Fruit fly (Drosophila melanogaster) whole organism, wandering third instar larva: ENCODE data around the gene sif.

Experiments used
- Myc ChIP-seq: fragments of >200 bp; optimal IDR thresholded peaks from 2 replicates; lab custom pipeline; 2017
- Rel ChIP-seq, 2 experiments: fragments of 200-800 bp; sonication (Bioruptor generic) in 1 of 2; optimal IDR thresholded peaks; 2 replicates in 1 of 2; 3 replicates in 1 of 2; lab custom pipeline; 2016 to 2019; ENCODE audit warnings: mild to moderate bottlenecking in 2 of 2, missing biosample characterization in 2 of 2, missing genetic modification characterization in 2 of 2, moderate library complexity in 1 of 2
- br ChIP-seq: fragments of 200-800 bp; sonication (Bioruptor generic); optimal IDR thresholded peaks from 2 replicates; lab custom pipeline; 2016; ENCODE audit warnings: missing biosample characterization, missing genetic modification characterization
- dl ChIP-seq, 2 experiments: fragments of 175-275, 200-275 bp in 1 of 2; fragments of 200-275 bp in 1 of 2; sonication (Bioruptor generic); optimal IDR thresholded peaks; lab custom pipeline; 2018; ENCODE audit warnings: mild to moderate bottlenecking in 2 of 2, missing biosample characterization in 2 of 2, missing genetic modification characterization in 2 of 2, moderate library complexity in 2 of 2; ENCODE audit not compliant: partially characterized antibody in 2 of 2, insufficient read depth in 1 of 2
- dmrt93B ChIP-seq: fragments of 200-800 bp; sonication (Bioruptor generic); optimal IDR thresholded peaks from 2 replicates; lab custom pipeline; 2018; ENCODE audit warnings: missing biosample characterization, mild to moderate bottlenecking, missing genetic modification characterization
- lola ChIP-seq: fragments of >200 bp; optimal IDR thresholded peaks from 2 replicates; lab custom pipeline; 2017; ENCODE audit warnings: missing biosample characterization, missing genetic modification characterization
- pan ChIP-seq: fragments of >200 bp; optimal IDR thresholded peaks from 2 replicates; lab custom pipeline; 2017

DNA sequence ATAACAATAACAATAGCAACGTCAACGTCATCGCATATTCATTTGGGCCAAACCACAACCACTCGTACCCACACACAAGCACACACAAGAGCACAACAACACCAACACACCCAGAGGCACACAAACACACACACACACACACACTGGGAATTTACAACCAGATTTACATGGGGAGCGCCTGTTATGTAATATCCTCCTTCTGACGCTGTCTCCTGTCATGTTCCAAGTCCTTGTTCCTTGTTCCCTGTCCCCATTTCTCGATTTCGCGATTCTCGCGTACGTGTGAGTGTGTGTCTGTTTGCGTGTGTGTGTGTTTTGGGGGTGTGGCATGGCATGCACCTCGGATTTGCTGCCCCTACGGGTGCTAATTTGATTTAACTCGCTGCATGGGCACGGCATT is 655 bp downstream of the sif start:
- no peak for TF ChIP-seq Myc (lab: Kevin White, UChicago)
- TF ChIP-seq Rel (GFP tag; optimal IDR thresholded peaks at IDR 0.05; lab: Kevin White, UChicago): no peak
- TF ChIP-seq Rel (tag; optimal IDR thresholded peaks at IDR 0.05; lab: Kevin White, UChicago): no peak
- TF ChIP-seq dl (GFP tag; optimal IDR thresholded peaks at IDR 0.05; lab: Kevin White, UChicago; ENCODE audit: insufficient read depth in 1 of 2, partially characterized antibody in 2 of 2): no peak
- no peak for TF ChIP-seq lola (GFP tag; lab: Kevin White, UChicago)
- no peak for TF ChIP-seq dmrt93B (GFP tag; lab: Kevin White, UChicago)
- no peak for TF ChIP-seq br (GFP tag; lab: Kevin White, UChicago)
- no peak for TF ChIP-seq pan (lab: Kevin White, UChicago)
